Worm (Caenorhabditis elegans) whole organism, young adult: ENCODE data around the gene sri-62.

Source experiments
- F10E7.11 ChIP-seq: sonication (generic microtip); optimal IDR thresholded peaks from 2 replicates; lab custom pipeline; 2017; ENCODE audit warnings: mild to moderate bottlenecking, missing genetic modification characterization, moderate library complexity, missing compliant biosample characterization
- ama-1 ChIP-seq, 3 experiments: fragments of 150-350 bp in 1 of 3; sonication (generic microtip) in 2 of 3; optimal IDR thresholded peaks; 2 replicates each; lab custom pipeline; 2014 to 2018; ENCODE audit warnings: missing biosample characterization in 2 of 3, missing genetic modification characterization in 2 of 3, missing genetic modification reagents in 2 of 3
- atf-7 ChIP-seq: sonication (generic microtip); optimal IDR thresholded peaks from 2 replicates; lab custom pipeline; 2017; ENCODE audit warnings: mild to moderate bottlenecking, missing genetic modification characterization, missing compliant biosample characterization
- egl-44 ChIP-seq: fragments of 200-800 bp; sonication (Bioruptor generic); IDR thresholded peaks from 2 replicates; pipeline ENCODE4 v1.3.6; 2022; ENCODE audit warnings: missing genetic modification reagents, missing genetic modification characterization, missing compliant biosample characterization
- ekl-4 ChIP-seq: fragments of 200-800 bp; sonication (Bioruptor generic); IDR thresholded peaks from 2 replicates; pipeline ENCODE4 v1.3.6; 2022; ENCODE audit warnings: missing genetic modification reagents, missing genetic modification characterization, missing compliant biosample characterization
- madf-10 ChIP-seq: sonication (generic microtip); optimal IDR thresholded peaks from 2 replicates; lab custom pipeline; 2016; ENCODE audit warnings: mild to moderate bottlenecking, missing genetic modification characterization, missing compliant biosample characterization
- madf-8 ChIP-seq: fragments of 200-800 bp; sonication (Bioruptor generic); conservative IDR thresholded peaks from 2 replicates; pipeline ENCODE4 v1.3.6; 2022; ENCODE audit warnings: missing genetic modification reagents, missing genetic modification characterization, missing compliant biosample characterization
- mcd-1 ChIP-seq: fragments of 200-800 bp; sonication (Bioruptor generic); IDR thresholded peaks from 2 replicates; pipeline ENCODE4 v1.3.6; 2022; ENCODE audit warnings: missing genetic modification reagents, missing genetic modification characterization, missing compliant biosample characterization
- nfya-1 ChIP-seq: sonication (generic microtip); optimal IDR thresholded peaks from 2 replicates; lab custom pipeline; 2017; ENCODE audit warnings: antibody characterized with exemption, missing compliant biosample characterization, missing genetic modification characterization, borderline replicate concordance; ENCODE audit not compliant: insufficient read depth
- nhr-80 ChIP-seq: sonication (generic microtip); optimal IDR thresholded peaks from 2 replicates; lab custom pipeline; 2016; ENCODE audit warnings: missing genetic modification characterization, missing compliant biosample characterization
- nhr-90 ChIP-seq: sonication (generic microtip); optimal IDR thresholded peaks from 2 replicates; lab custom pipeline; 2016; ENCODE audit warnings: missing genotype, mild to moderate bottlenecking, missing genetic modification characterization, missing compliant biosample characterization
- snpc-1.1 ChIP-seq: sonication (generic microtip); optimal IDR thresholded peaks from 2 replicates; lab custom pipeline; 2017; ENCODE audit warnings: missing genetic modification characterization, mild to moderate bottlenecking, missing compliant biosample characterization, antibody characterized with exemption, moderate library complexity, missing genotype, missing genetic modification reagents; ENCODE audit not compliant: insufficient read depth
- snpc-4 ChIP-seq, 5 experiments: fragments of 150-350 bp in 1 of 5; sonication (generic microtip) in 4 of 5; optimal IDR thresholded peaks; 2 replicates each; lab custom pipeline; 2014 to 2018; ENCODE audit warnings: missing genetic modification characterization in 5 of 5, missing biosample characterization in 3 of 5, antibody characterized with exemption in 2 of 5, mild to moderate bottlenecking in 2 of 5, missing compliant biosample characterization in 2 of 5, missing genotype in 2 of 5, moderate library complexity in 2 of 5, missing genetic modification reagents in 1 of 5
- unc-62 ChIP-seq: fragments of 150-350 bp; optimal IDR thresholded peaks from 2 replicates; lab custom pipeline; 2014; ENCODE audit warnings: missing biosample characterization, missing genetic modification reagents, missing genetic modification characterization

DNA sequence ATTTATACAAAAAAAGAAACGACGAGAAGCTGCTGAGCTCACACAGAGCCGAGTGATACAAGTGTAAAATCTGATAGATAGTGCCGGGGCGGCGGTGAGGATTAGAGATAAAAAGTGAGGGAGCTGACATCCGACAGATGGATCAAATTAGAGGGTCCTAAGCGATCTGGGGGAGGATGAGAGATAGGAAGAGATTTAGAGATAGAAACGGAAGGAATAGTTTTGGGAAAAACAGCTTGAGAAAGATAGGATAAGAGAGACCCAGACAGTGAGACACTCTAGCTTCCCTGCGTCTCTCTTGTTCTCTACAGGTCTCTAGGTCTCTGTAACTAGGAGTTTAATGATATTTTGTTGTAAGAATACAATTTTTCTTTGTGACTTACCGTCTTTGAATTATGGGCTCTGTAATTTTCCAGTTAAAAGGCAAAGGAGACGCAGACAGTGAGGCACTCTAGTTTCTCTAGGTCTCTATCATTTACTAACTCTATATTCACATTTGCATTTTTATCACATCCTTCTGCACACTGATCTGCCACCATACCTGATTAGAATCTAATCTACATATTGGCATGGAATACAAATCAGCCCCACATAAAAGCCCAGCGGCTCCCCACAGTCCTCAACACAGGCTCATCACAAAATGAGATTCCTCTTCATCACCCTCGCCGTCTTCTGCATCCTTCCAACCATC, 11.1 kb downstream of the sri-62 start, which contains the start of the genes sup-9 and nspf-1:
- TF ChIP-seq mcd-1 (GFP tag; lab: Robert Waterston, UW) (no peak), nfya-1 (tag; lab: Kevin White, UChicago) (no peak), snpc-4 (GFP tag; optimal IDR thresholded peaks at IDR 0.05; lab: Kevin White, UChicago) (no peak), snpc-4 (tag; optimal IDR thresholded peaks at IDR 0.05; lab: Kevin White, UChicago) (no peak), atf-7 (tag; lab: Kevin White, UChicago) (no peak), madf-10 (tag; lab: Kevin White, UChicago) (no peak), ama-1 (optimal IDR thresholded peaks at IDR 0.05; lab: Kevin White, UChicago) (no peak), ama-1 (GFP tag; optimal IDR thresholded peaks at IDR 0.05; lab: Kevin White, UChicago) (no peak), nhr-90 (tag; lab: Kevin White, UChicago) (no peak), unc-62 (no peak), ekl-4 (GFP tag; lab: Robert Waterston, UW) (no peak), egl-44 (GFP tag; lab: Robert Waterston, UW) (no peak), F10E7.11 (tag; lab: Kevin White, UChicago) (no peak), snpc-1.1 (tag; lab: Kevin White, UChicago) (no peak), madf-8 (GFP tag; lab: Robert Waterston, UW) (no peak), nhr-80 (tag; lab: Kevin White, UChicago) (no peak)
